Fruit fly (Drosophila melanogaster): ENCODE measurements around the gene CG13050.

dm6 chr3L:16301153-16301552 lies 22.1 kb upstream of the CG13050 start, which contains the start of gene CG4982:
- no peak for TF ChIP-seq usp (GFP tag; optimal IDR thresholded peaks at IDR 0.05)
- TF ChIP-seq psq (GFP tag; optimal IDR thresholded peaks at IDR 0.05) = no peak
- TF ChIP-seq brk (GFP tag; optimal IDR thresholded peaks at IDR 0.05) = no peak
- no peak for TF ChIP-seq CG32264 (GFP tag; optimal IDR thresholded peaks at IDR 0.05)
- no peak for TF ChIP-seq br (GFP tag; optimal IDR thresholded peaks at IDR 0.05)
- TF ChIP-seq OdsH (GFP tag; optimal IDR thresholded peaks at IDR 0.05) = no peak
- TF ChIP-seq Abd-B (GFP tag; optimal IDR thresholded peaks at IDR 0.05) = no peak
- TF ChIP-seq lola (GFP tag; optimal IDR thresholded peaks at IDR 0.05) = no peak
- no peak for TF ChIP-seq Sp1 (GFP tag; optimal IDR thresholded peaks at IDR 0.05)
- no peak for TF ChIP-seq rgr (GFP tag; optimal IDR thresholded peaks at IDR 0.05)
- no peak for TF ChIP-seq tai (GFP tag; optimal IDR thresholded peaks at IDR 0.05)
- TF ChIP-seq foxo (GFP tag; optimal IDR thresholded peaks at IDR 0.05) = no peak
- no peak for TF ChIP-seq ey (GFP tag; optimal IDR thresholded peaks at IDR 0.05)
- no peak for TF ChIP-seq Hnf4 (GFP tag; optimal IDR thresholded peaks at IDR 0.05)

Data from whole organism, wandering third instar larva.